Fruit fly (Drosophila melanogaster) whole organism, wandering third instar larva: ENCODE data around the gene yellow-e3.

Source experiments
- Abd-B ChIP-seq: fragments of >200 bp; optimal IDR thresholded peaks from 2 replicates; lab custom pipeline; 2017; ENCODE audit warnings: missing biosample characterization, missing genetic modification characterization
- CrebA ChIP-seq: fragments of 200-800 bp; sonication (Bioruptor generic); optimal IDR thresholded peaks from 2 replicates; lab custom pipeline; 2016; ENCODE audit warnings: missing biosample characterization, mild to moderate bottlenecking, missing genetic modification characterization, borderline replicate concordance
- Dfd ChIP-seq: fragments of >200 bp; optimal IDR thresholded peaks from 2 replicates; lab custom pipeline; 2017; ENCODE audit warnings: missing biosample characterization, missing genetic modification characterization
- Dif ChIP-seq: fragments of 200-275, 200-300 bp; sonication (Bioruptor generic); optimal IDR thresholded peaks from 2 replicates; lab custom pipeline; 2018; ENCODE audit warnings: missing biosample characterization, missing genetic modification characterization; ENCODE audit not compliant: partially characterized antibody
- HLH106 ChIP-seq: fragments of 200-800 bp; optimal IDR thresholded peaks from 3 replicates; lab custom pipeline; 2019; ENCODE audit warnings: missing biosample characterization, mild to moderate bottlenecking, missing genetic modification characterization, moderate library complexity
- Hnf4 ChIP-seq: fragments of 200-800 bp; sonication (Bioruptor generic); optimal IDR thresholded peaks from 2 replicates; lab custom pipeline; 2016; ENCODE audit warnings: missing biosample characterization, mild to moderate bottlenecking, missing genetic modification characterization
- Hr78 ChIP-seq: fragments of >200 bp; optimal IDR thresholded peaks from 2 replicates; lab custom pipeline; 2017; ENCODE audit warnings: missing biosample characterization, missing genetic modification characterization
- Hr83 ChIP-seq: fragments of 200-300 bp; sonication (Bioruptor generic); optimal IDR thresholded peaks from 2 replicates; lab custom pipeline; 2016; ENCODE audit warnings: missing biosample characterization, mild to moderate bottlenecking, missing genetic modification characterization, moderate library complexity; ENCODE audit not compliant: poor library complexity, severe bottlenecking
- Jra ChIP-seq: sonication (Bioruptor generic); optimal IDR thresholded peaks from 2 replicates; lab custom pipeline; 2016; ENCODE audit warnings: missing biosample characterization, missing genetic modification characterization
- Mio ChIP-seq: sonication (Bioruptor generic); optimal IDR thresholded peaks from 2 replicates; lab custom pipeline; 2016; ENCODE audit warnings: missing biosample characterization, missing genetic modification characterization
- Myc ChIP-seq: fragments of >200 bp; optimal IDR thresholded peaks from 2 replicates; lab custom pipeline; 2017
- N ChIP-seq: fragments of >200 bp; optimal IDR thresholded peaks from 2 replicates; lab custom pipeline; 2018; ENCODE audit warnings: missing biosample characterization, missing external identifiers, missing genetic modification characterization
- OdsH ChIP-seq: fragments of 200-800 bp; sonication (Bioruptor generic); optimal IDR thresholded peaks from 2 replicates; lab custom pipeline; 2016; ENCODE audit warnings: missing biosample characterization, mild to moderate bottlenecking, missing genetic modification characterization
- Rel ChIP-seq, 2 experiments: fragments of 200-800 bp; sonication (Bioruptor generic) in 1 of 2; optimal IDR thresholded peaks; 2 replicates in 1 of 2; 3 replicates in 1 of 2; lab custom pipeline; 2016 to 2019; ENCODE audit warnings: mild to moderate bottlenecking in 2 of 2, missing biosample characterization in 2 of 2, missing genetic modification characterization in 2 of 2, moderate library complexity in 1 of 2
- Sp1 ChIP-seq: fragments of 200-800 bp; sonication (Bioruptor generic); optimal IDR thresholded peaks from 3 replicates; lab custom pipeline; 2019; ENCODE audit warnings: missing biosample characterization, mild to moderate bottlenecking, missing genetic modification characterization, moderate library complexity
- Vsx2 ChIP-seq: fragments of 200-300, 225-300 bp; sonication (Bioruptor generic); optimal IDR thresholded peaks from 2 replicates; lab custom pipeline; 2018; ENCODE audit warnings: missing biosample characterization, missing genetic modification characterization; ENCODE audit not compliant: partially characterized antibody
- br ChIP-seq: fragments of 200-800 bp; sonication (Bioruptor generic); optimal IDR thresholded peaks from 2 replicates; lab custom pipeline; 2016; ENCODE audit warnings: missing biosample characterization, missing genetic modification characterization
- brk ChIP-seq: fragments of 200-800 bp; sonication (Bioruptor generic); optimal IDR thresholded peaks from 2 replicates; lab custom pipeline; 2016; ENCODE audit warnings: missing biosample characterization, mild to moderate bottlenecking, missing genetic modification characterization
- dl ChIP-seq, 2 experiments: fragments of 175-275, 200-275 bp in 1 of 2; fragments of 200-275 bp in 1 of 2; sonication (Bioruptor generic); optimal IDR thresholded peaks; lab custom pipeline; 2018; ENCODE audit warnings: mild to moderate bottlenecking in 2 of 2, missing biosample characterization in 2 of 2, missing genetic modification characterization in 2 of 2, moderate library complexity in 2 of 2; ENCODE audit not compliant: partially characterized antibody in 2 of 2, insufficient read depth in 1 of 2
- dsf ChIP-seq: sonication (Bioruptor generic); optimal IDR thresholded peaks from 2 replicates; lab custom pipeline; 2016; ENCODE audit warnings: missing biosample characterization, missing genetic modification characterization, borderline replicate concordance
- ey ChIP-seq: fragments of 200-800 bp; sonication (Bioruptor generic); optimal IDR thresholded peaks from 2 replicates; lab custom pipeline; 2016; ENCODE audit warnings: missing biosample characterization, missing genetic modification characterization
- foxo ChIP-seq, 2 experiments: fragments of 200-800 bp; sonication (Bioruptor generic); optimal IDR thresholded peaks; 2 replicates in 1 of 2; 3 replicates in 1 of 2; lab custom pipeline; 2016 to 2017; ENCODE audit warnings: missing biosample characterization in 2 of 2, missing genetic modification characterization in 2 of 2
- fru ChIP-seq: fragments of 200-800 bp; sonication (Bioruptor generic); optimal IDR thresholded peaks from 3 replicates; lab custom pipeline; 2016; ENCODE audit warnings: missing biosample characterization, mild to moderate bottlenecking, missing genetic modification characterization
- h ChIP-seq: fragments of 200-800 bp; sonication (Bioruptor generic); optimal IDR thresholded peaks from 3 replicates; lab custom pipeline; 2016; ENCODE audit warnings: missing biosample characterization, mild to moderate bottlenecking, missing genetic modification characterization
- jim ChIP-seq: fragments of 175-275, 200-325 bp; sonication (Bioruptor generic); optimal IDR thresholded peaks from 2 replicates; lab custom pipeline; 2016; ENCODE audit warnings: missing biosample characterization, mild to moderate bottlenecking, missing genetic modification characterization
- pan ChIP-seq: fragments of >200 bp; optimal IDR thresholded peaks from 2 replicates; lab custom pipeline; 2017
- psq ChIP-seq: fragments of 200-800 bp; sonication (Bioruptor generic); optimal IDR thresholded peaks from 3 replicates; lab custom pipeline; 2017; ENCODE audit warnings: missing biosample characterization, mild to moderate bottlenecking, missing genetic modification characterization, moderate library complexity
- rgr ChIP-seq: fragments of 200-800 bp; sonication (Bioruptor generic); optimal IDR thresholded peaks from 3 replicates; lab custom pipeline; 2016; ENCODE audit warnings: missing biosample characterization, mild to moderate bottlenecking, missing genetic modification characterization
- sage ChIP-seq: fragments of 200-800 bp; sonication (Bioruptor generic); optimal IDR thresholded peaks from 2 replicates; lab custom pipeline; 2016; ENCODE audit warnings: missing biosample characterization, mild to moderate bottlenecking, missing genetic modification characterization
- sv ChIP-seq: fragments of 200-800 bp; sonication (Bioruptor generic); optimal IDR thresholded peaks from 3 replicates; lab custom pipeline; 2016; ENCODE audit warnings: missing biosample characterization, missing genetic modification characterization
- tai ChIP-seq: sonication (Bioruptor generic); optimal IDR thresholded peaks from 2 replicates; lab custom pipeline; 2016; ENCODE audit warnings: missing biosample characterization, missing genetic modification characterization
- woc ChIP-seq: sonication (Bioruptor generic); optimal IDR thresholded peaks from 2 replicates; lab custom pipeline; 2016; ENCODE audit warnings: missing biosample characterization, mild to moderate bottlenecking, missing genetic modification characterization

The yellow-e3 gene

DNA sequence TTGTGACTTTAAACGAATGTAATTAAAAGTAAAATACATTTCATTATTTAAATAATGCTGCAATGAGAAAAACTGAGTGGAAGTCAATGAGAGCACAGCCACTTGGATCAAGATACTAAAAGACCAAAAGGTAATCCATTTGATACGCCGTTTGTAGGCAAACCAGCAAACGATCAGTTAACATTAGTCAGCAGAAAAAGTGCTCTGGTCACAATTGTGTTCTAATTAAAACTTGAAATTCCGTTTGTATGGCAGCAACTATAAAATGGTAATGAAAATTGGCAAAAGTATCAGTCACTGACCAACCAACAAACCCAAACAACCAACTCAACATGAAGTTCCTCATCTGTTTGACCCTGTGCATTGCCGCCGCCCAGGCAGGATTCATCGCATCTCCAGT is 7.1 kb downstream of the yellow-e3 start, which contains the start of gene CG14377:
CG14377 (plus strand) TSS at position 301 of the 400 bp plus-strand sequence.
- no peak for TF ChIP-seq brk (GFP tag; lab: Kevin White, UChicago)
- TF ChIP-seq foxo (GFP tag; optimal IDR thresholded peaks at IDR 0.05; lab: Kevin White, UChicago) = no peak
- no peak for TF ChIP-seq woc (GFP tag; lab: Kevin White, UChicago)
- TF ChIP-seq Abd-B (GFP tag; lab: Kevin White, UChicago) = no peak
- no peak for TF ChIP-seq h (GFP tag; lab: Kevin White, UChicago)
- TF ChIP-seq Rel (GFP tag; optimal IDR thresholded peaks at IDR 0.05; lab: Kevin White, UChicago) = no peak
- no peak for TF ChIP-seq Rel (tag; optimal IDR thresholded peaks at IDR 0.05; lab: Kevin White, UChicago)
- TF ChIP-seq CrebA (GFP tag; lab: Kevin White, UChicago) = no peak
- no peak for TF ChIP-seq Myc
- TF ChIP-seq psq (GFP tag; lab: Kevin White, UChicago) = no peak
- no peak for TF ChIP-seq dl (GFP tag; optimal IDR thresholded peaks at IDR 0.05; lab: Kevin White, UChicago; ENCODE audit: insufficient read depth in 1 of 2, partially characterized antibody in 2 of 2)
- TF ChIP-seq Mio = no peak
- no peak for TF ChIP-seq Hnf4 (GFP tag; lab: Kevin White, UChicago)
- no peak for TF ChIP-seq br (GFP tag; lab: Kevin White, UChicago)
- TF ChIP-seq Dif (GFP tag; lab: Kevin White, UChicago) = no peak
- no peak for TF ChIP-seq tai (GFP tag; lab: Kevin White, UChicago)
- TF ChIP-seq, all 38 proteins: peak for 0

DNA sequence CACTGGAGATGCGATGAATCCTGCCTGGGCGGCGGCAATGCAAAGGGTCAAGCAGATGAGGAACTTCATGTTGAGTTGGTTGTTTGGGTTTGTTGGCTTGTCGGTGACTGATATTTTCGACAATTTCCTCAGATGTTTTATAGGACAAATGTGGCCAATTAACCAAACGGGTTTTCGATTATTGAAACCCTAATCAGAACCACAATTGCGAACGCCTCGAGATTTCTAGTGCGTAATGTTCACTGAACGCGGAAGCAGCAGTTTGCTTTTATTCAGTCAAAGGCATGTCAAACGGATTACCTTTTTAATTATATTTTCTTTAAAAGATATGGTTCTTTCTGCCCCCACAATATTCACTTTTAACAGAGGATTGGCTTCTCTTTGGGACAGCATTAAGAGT is 7.6 kb downstream of the yellow-e3 start, which contains the start of gene CG14374:
CG14374 (minus strand) TSS at position 101 of the 400 bp plus-strand sequence.
- TF ChIP-seq sage (GFP tag; lab: Kevin White, UChicago) (no peak), N (no peak), brk (GFP tag; lab: Kevin White, UChicago) (no peak), dl (GFP tag; optimal IDR thresholded peaks at IDR 0.05; lab: Kevin White, UChicago; ENCODE audit: insufficient read depth in 1 of 2, partially characterized antibody in 2 of 2) (no peak), woc (GFP tag; lab: Kevin White, UChicago) (no peak), Jra (no peak), sv (GFP tag; lab: Kevin White, UChicago) (no peak), Hr78 (GFP tag; lab: Kevin White, UChicago) (no peak), psq (GFP tag; lab: Kevin White, UChicago) (no peak), Sp1 (no peak), Rel (GFP tag; optimal IDR thresholded peaks at IDR 0.05; lab: Kevin White, UChicago) (no peak), Rel (tag; optimal IDR thresholded peaks at IDR 0.05; lab: Kevin White, UChicago) (no peak)

DNA sequence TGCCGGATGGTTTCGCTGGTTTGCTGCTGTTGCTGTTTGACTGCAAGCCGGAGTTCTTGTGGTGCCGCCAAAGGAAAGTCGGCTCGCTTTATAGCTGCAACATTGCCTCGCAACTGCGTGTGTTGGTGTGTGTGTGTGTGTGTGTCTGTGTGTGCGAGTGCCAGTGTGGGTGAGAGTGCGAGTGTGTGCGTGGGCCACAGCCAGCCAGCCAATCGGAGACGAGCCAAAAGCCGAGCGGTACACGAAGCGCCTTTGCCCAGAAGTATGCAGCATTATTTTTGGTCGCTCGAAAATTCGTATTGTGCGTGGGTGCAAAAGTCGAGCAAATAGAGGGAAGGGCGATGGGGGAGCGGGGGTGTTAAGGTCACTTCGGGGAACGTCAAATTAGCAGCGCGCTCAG is 9.5 kb downstream of the yellow-e3 start, which contains the start of gene CCHa2:
CCHa2 (minus strand) TSS at position 65 of the 400 bp plus-strand sequence.
- peak; percentile 54 for TF ChIP-seq Dfd
- TF ChIP-seq OdsH (GFP tag; lab: Kevin White, UChicago) = no peak

DNA sequence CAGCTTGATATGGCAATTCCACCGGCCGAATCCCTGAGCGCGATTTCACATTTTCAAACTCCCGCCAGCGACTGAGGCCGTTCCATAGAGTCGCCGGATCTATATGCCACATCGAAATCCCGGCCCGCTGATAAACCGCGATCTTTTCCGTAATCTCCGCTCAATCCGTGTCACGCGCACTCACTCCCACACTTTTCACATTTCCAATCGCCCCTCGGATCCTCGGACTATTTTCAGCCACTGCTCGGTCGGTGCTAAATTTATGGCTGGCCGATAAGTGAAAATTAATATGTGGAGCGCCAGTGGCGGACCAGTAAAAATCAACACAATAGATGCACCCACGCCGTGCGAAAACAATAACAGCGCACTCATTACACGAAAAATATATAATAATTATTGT is 11.7 kb downstream of the yellow-e3 start:
- TF ChIP-seq br (GFP tag; lab: Kevin White, UChicago) = no peak
- TF ChIP-seq dsf (GFP tag; lab: Kevin White, UChicago) = no peak
- TF ChIP-seq psq (GFP tag; lab: Kevin White, UChicago) = no peak
- no peak for TF ChIP-seq N
- no peak for TF ChIP-seq rgr
- no peak for TF ChIP-seq foxo (GFP tag; optimal IDR thresholded peaks at IDR 0.05; lab: Kevin White, UChicago)
- no peak for TF ChIP-seq sv (GFP tag; lab: Kevin White, UChicago)
- TF ChIP-seq Hr83 (GFP tag; lab: Kevin White, UChicago) = no peak
- no peak for TF ChIP-seq HLH106 (tag; lab: Kevin White, UChicago)
- no peak for TF ChIP-seq Vsx2 (GFP tag; lab: Kevin White, UChicago)
- no peak for TF ChIP-seq sage (GFP tag; lab: Kevin White, UChicago)
- no peak for TF ChIP-seq brk (GFP tag; lab: Kevin White, UChicago)
- no peak for TF ChIP-seq Hnf4 (GFP tag; lab: Kevin White, UChicago)
- TF ChIP-seq ey (GFP tag; lab: Kevin White, UChicago) = no peak
- TF ChIP-seq fru (GFP tag; lab: Kevin White, UChicago) = no peak
- TF ChIP-seq Jra = no peak
- TF ChIP-seq pan (lab: Kevin White, UChicago) = no peak
- TF ChIP-seq CrebA (GFP tag; lab: Kevin White, UChicago) = no peak
- TF ChIP-seq Sp1 = no peak
- TF ChIP-seq jim (GFP tag; lab: Kevin White, UChicago) = no peak
- TF ChIP-seq, all 38 proteins: peak for 0
